Worm (Caenorhabditis elegans) whole organism, L4/young adult: ENCODE data around the gene let-754.

Experiments used
- W03F9.2 ChIP-seq: fragments of 150-350 bp; optimal IDR thresholded peaks from 2 replicates; lab custom pipeline; 2014; ENCODE audit warnings: missing biosample characterization, missing genetic modification characterization
- dao-5 ChIP-seq: sonication (generic microtip); optimal IDR thresholded peaks from 2 replicates; lab custom pipeline; 2016; ENCODE audit warnings: missing genotype, missing genetic modification characterization, moderate library complexity, missing compliant biosample characterization

DNA sequence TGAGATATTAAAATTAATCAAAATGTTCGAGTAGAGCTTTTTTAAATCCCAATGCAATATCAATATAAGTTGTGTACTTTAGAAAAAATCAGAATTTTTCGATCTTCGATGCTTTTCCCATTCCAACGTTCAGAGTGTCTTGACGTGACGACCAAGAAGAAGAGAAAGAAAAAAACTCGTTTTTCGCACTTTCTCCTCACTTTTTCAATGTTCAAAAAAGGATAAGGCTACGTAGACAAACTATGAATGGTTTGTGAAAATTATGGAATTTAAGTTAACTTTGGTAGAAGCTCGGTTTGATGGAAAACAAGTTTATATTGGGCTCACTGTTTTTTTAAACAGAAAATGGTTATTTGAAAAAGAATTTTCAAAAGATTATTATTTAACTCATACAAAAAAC, 5.4 kb downstream of the let-754 start:
- TF ChIP-seq W03F9.2 (tag; lab: Kevin White, UChicago) = no peak
- no peak for TF ChIP-seq dao-5 (tag; lab: Kevin White, UChicago)
